Worm (Caenorhabditis elegans) whole organism, young adult: ENCODE data around the gene F53H4.2.

Source experiments
- F23B12.7 ChIP-seq: sonication (generic microtip); optimal IDR thresholded peaks from 2 replicates; lab custom pipeline; 2017; ENCODE audit warnings: missing genetic modification characterization, mild to moderate bottlenecking, missing compliant biosample characterization, antibody characterized with exemption, moderate library complexity; ENCODE audit not compliant: insufficient read depth
- F57A8.1 ChIP-seq: fragments of 200-800 bp; sonication (Bioruptor generic); optimal IDR thresholded peaks from 2 replicates; lab custom pipeline; 2018; ENCODE audit warnings: mild to moderate bottlenecking, missing genetic modification characterization, moderate library complexity, missing compliant biosample characterization
- Y95B8A.8 ChIP-seq: fragments of 200-800 bp; sonication (Bioruptor generic); IDR thresholded peaks from 2 replicates; pipeline ENCODE4 v1.3.6; 2022; ENCODE audit warnings: missing genetic modification reagents, missing genetic modification characterization, missing compliant biosample characterization
- ama-1 ChIP-seq, 3 experiments: fragments of 150-350 bp in 1 of 3; sonication (generic microtip) in 2 of 3; optimal IDR thresholded peaks; 2 replicates each; lab custom pipeline; 2014 to 2018; ENCODE audit warnings: missing biosample characterization in 2 of 3, missing genetic modification characterization in 2 of 3, missing genetic modification reagents in 2 of 3
- attf-3 ChIP-seq: fragments of 200-800 bp; sonication (Bioruptor generic); conservative IDR thresholded peaks from 2 replicates; pipeline ENCODE4 v1.3.6; 2022; ENCODE audit warnings: missing genetic modification reagents, missing genetic modification characterization, missing compliant biosample characterization
- ceh-91 ChIP-seq: fragments of 200-800 bp; sonication (Bioruptor generic); IDR thresholded peaks from 2 replicates; pipeline ENCODE4 v1.3.6; 2022; ENCODE audit warnings: missing genetic modification reagents, missing genetic modification characterization, missing compliant biosample characterization
- madf-8 ChIP-seq: fragments of 200-800 bp; sonication (Bioruptor generic); conservative IDR thresholded peaks from 2 replicates; pipeline ENCODE4 v1.3.6; 2022; ENCODE audit warnings: missing genetic modification reagents, missing genetic modification characterization, missing compliant biosample characterization
- nfya-1 ChIP-seq: sonication (generic microtip); optimal IDR thresholded peaks from 2 replicates; lab custom pipeline; 2017; ENCODE audit warnings: antibody characterized with exemption, missing compliant biosample characterization, missing genetic modification characterization, borderline replicate concordance; ENCODE audit not compliant: insufficient read depth
- nhr-80 ChIP-seq: sonication (generic microtip); optimal IDR thresholded peaks from 2 replicates; lab custom pipeline; 2016; ENCODE audit warnings: missing genetic modification characterization, missing compliant biosample characterization
- unc-62 ChIP-seq: fragments of 150-350 bp; optimal IDR thresholded peaks from 2 replicates; lab custom pipeline; 2014; ENCODE audit warnings: missing biosample characterization, missing genetic modification reagents, missing genetic modification characterization
- ztf-6 ChIP-seq: fragments of 200-800 bp; sonication (Bioruptor generic); IDR thresholded peaks from 2 replicates; pipeline ENCODE4 v1.3.6; 2022; ENCODE audit warnings: missing genetic modification reagents, missing genetic modification characterization, missing compliant biosample characterization

ce11 chrX:15876936-15877335, 20.0 kb downstream of the F53H4.2 start:
- TF ChIP-seq F23B12.7 (tag; lab: Kevin White, UChicago) (no peak), ceh-91 (GFP tag; lab: Robert Waterston, UW) (no peak), unc-62 (no peak), ama-1 (optimal IDR thresholded peaks at IDR 0.05; lab: Kevin White, UChicago) (no peak), ama-1 (GFP tag; optimal IDR thresholded peaks at IDR 0.05; lab: Kevin White, UChicago) (no peak), madf-8 (no peak), F57A8.1 (GFP tag; lab: Kevin White, UChicago) (no peak), attf-3 (GFP tag; lab: Robert Waterston, UW) (no peak), Y95B8A.8 (GFP tag; lab: Robert Waterston, UW) (no peak), ztf-6 (no peak), nhr-80 (tag; lab: Kevin White, UChicago) (no peak), nfya-1 (no peak)
